Fruit fly (Drosophila melanogaster) whole organism, embryonic: ENCODE results near the gene CG14881.

Source experiments
- B-H1 ChIP-seq: fragments of 200-800 bp; sonication (Bioruptor generic); IDR thresholded peaks from 3 replicates; pipeline ENCODE4 v1.3.6; 2022; ENCODE audit warnings: missing biosample characterization, missing genetic modification characterization
- BtbVII ChIP-seq: fragments of 200-800 bp; sonication (Bioruptor generic); optimal IDR thresholded peaks from 3 replicates; lab custom pipeline; 2017; ENCODE audit warnings: missing biosample characterization, mild to moderate bottlenecking, missing genetic modification characterization
- Bteb2 ChIP-seq: fragments of 200-800 bp; sonication (Bioruptor generic); optimal IDR thresholded peaks from 2 replicates; lab custom pipeline; 2016; ENCODE audit warnings: missing biosample characterization, missing genetic modification characterization
- CG11695 ChIP-seq: fragments of 200-800 bp; sonication (Bioruptor generic); IDR thresholded peaks from 3 replicates; pipeline ENCODE4 v1.3.6; 2022; ENCODE audit warnings: missing biosample characterization, missing genetic modification characterization
- CG12219 ChIP-seq: fragments of 200-800 bp; sonication (Bioruptor generic); optimal IDR thresholded peaks from 3 replicates; lab custom pipeline; 2018; ENCODE audit warnings: missing biosample characterization, mild to moderate bottlenecking, missing genetic modification characterization
- CG12391 ChIP-seq: fragments of 200-800 bp; sonication (Bioruptor generic); optimal IDR thresholded peaks from 3 replicates; lab custom pipeline; 2018; ENCODE audit warnings: missing biosample characterization, mild to moderate bottlenecking, missing genetic modification characterization, moderate library complexity
- CG13296 ChIP-seq: fragments of 200-800 bp; sonication (Bioruptor generic); optimal IDR thresholded peaks from 3 replicates; lab custom pipeline; 2018; ENCODE audit warnings: missing biosample characterization, mild to moderate bottlenecking, missing genetic modification characterization
- CG13424 ChIP-seq: fragments of 200-800 bp; sonication (Bioruptor generic); optimal IDR thresholded peaks from 2 replicates; lab custom pipeline; 2019; ENCODE audit warnings: missing biosample characterization, mild to moderate bottlenecking, missing genetic modification characterization, moderate library complexity
- CG14710 ChIP-seq: fragments of 200-800 bp; sonication (Bioruptor generic); optimal IDR thresholded peaks from 3 replicates; lab custom pipeline; 2019; ENCODE audit warnings: missing biosample characterization, mild to moderate bottlenecking, missing genetic modification characterization, moderate library complexity
- CG14860 ChIP-seq: fragments of 200-800 bp; sonication (Bioruptor generic); IDR thresholded peaks from 3 replicates; pipeline ENCODE4 v1.3.6; 2022; ENCODE audit warnings: missing biosample characterization, missing genetic modification characterization; ENCODE audit not compliant: partially characterized antibody
- CG1529 ChIP-seq: fragments of 200-800 bp; sonication (Bioruptor generic); optimal IDR thresholded peaks from 3 replicates; lab custom pipeline; 2018; ENCODE audit warnings: missing biosample characterization, missing genetic modification characterization
- CG15696 ChIP-seq: fragments of 200-800 bp; sonication (Bioruptor generic); optimal IDR thresholded peaks from 2 replicates; lab custom pipeline; 2019; ENCODE audit warnings: missing biosample characterization, mild to moderate bottlenecking, missing genetic modification characterization, moderate library complexity
- CG1602 ChIP-seq: fragments of 200-800 bp; sonication (Bioruptor generic); optimal IDR thresholded peaks from 3 replicates; lab custom pipeline; 2016; ENCODE audit warnings: missing biosample characterization, missing genetic modification characterization
- CG1792 ChIP-seq: fragments of 200-800 bp; sonication (Bioruptor generic); optimal IDR thresholded peaks from 2 replicates; lab custom pipeline; 2016; ENCODE audit warnings: missing biosample characterization, missing genetic modification characterization
- CG2116 ChIP-seq: fragments of 200-800 bp; sonication (Bioruptor generic); optimal IDR thresholded peaks from 3 replicates; lab custom pipeline; 2018; ENCODE audit warnings: missing biosample characterization, mild to moderate bottlenecking, missing genetic modification characterization
- CG3281 ChIP-seq: fragments of 200-800 bp; sonication (Bioruptor generic); optimal IDR thresholded peaks from 3 replicates; lab custom pipeline; 2017; ENCODE audit warnings: missing biosample characterization, mild to moderate bottlenecking, missing genetic modification characterization
- CG4730 ChIP-seq: fragments of 200-800 bp; sonication (Bioruptor generic); IDR thresholded peaks from 2 replicates; pipeline ENCODE4 v1.3.6; 2022; ENCODE audit warnings: missing biosample characterization, missing genetic modification characterization
- CG5180 ChIP-seq: fragments of 200-800 bp; sonication (Bioruptor generic); optimal IDR thresholded peaks from 3 replicates; lab custom pipeline; 2017; ENCODE audit warnings: missing biosample characterization, missing genetic modification characterization, mild to moderate bottlenecking, moderate library complexity, missing genetic modification reagents
- CG5953 ChIP-seq: fragments of 200-800 bp; sonication (Bioruptor generic); IDR thresholded peaks from 2 replicates; pipeline ENCODE4 v1.3.6; 2022; ENCODE audit warnings: missing biosample characterization, missing genetic modification characterization
- CG6813 ChIP-seq: fragments of 200-800 bp; sonication (Bioruptor generic); optimal IDR thresholded peaks from 2 replicates; lab custom pipeline; 2017; ENCODE audit warnings: missing biosample characterization, missing genetic modification characterization, mild to moderate bottlenecking, moderate library complexity, missing genetic modification reagents
- CG7556 ChIP-seq: fragments of 200-800 bp; sonication (Bioruptor generic); optimal IDR thresholded peaks from 2 replicates; lab custom pipeline; 2017; ENCODE audit warnings: missing biosample characterization, mild to moderate bottlenecking, missing genetic modification characterization
- CG7928 ChIP-seq: fragments of 200-800 bp; sonication (Bioruptor generic); optimal IDR thresholded peaks from 2 replicates; lab custom pipeline; 2017; ENCODE audit warnings: missing biosample characterization, mild to moderate bottlenecking, missing genetic modification characterization
- CoRest ChIP-seq: fragments of 200-800 bp; sonication (Bioruptor generic); optimal IDR thresholded peaks from 3 replicates; lab custom pipeline; 2018; ENCODE audit warnings: missing biosample characterization, mild to moderate bottlenecking, missing genetic modification characterization, moderate library complexity
- Fer2 ChIP-seq: fragments of 200-800 bp; sonication (Bioruptor generic); optimal IDR thresholded peaks from 2 replicates; lab custom pipeline; 2018; ENCODE audit warnings: missing biosample characterization, mild to moderate bottlenecking, missing genetic modification characterization, moderate library complexity
- Fer3 ChIP-seq: fragments of 200-800 bp; sonication (Bioruptor generic); optimal IDR thresholded peaks from 2 replicates; lab custom pipeline; 2018; ENCODE audit warnings: missing biosample characterization, mild to moderate bottlenecking, missing genetic modification characterization, moderate library complexity
- HLH4C ChIP-seq: fragments of 200-800 bp; sonication (Bioruptor generic); IDR thresholded peaks from 3 replicates; pipeline ENCODE4 v1.3.6; 2022; ENCODE audit warnings: missing biosample characterization, missing genetic modification characterization; ENCODE audit not compliant: partially characterized antibody
- HmgZ ChIP-seq: fragments of 200-800 bp; sonication (Bioruptor generic); optimal IDR thresholded peaks from 2 replicates; lab custom pipeline; 2018; ENCODE audit warnings: missing biosample characterization, mild to moderate bottlenecking, missing genetic modification characterization
- Lim3 ChIP-seq: fragments of 200-800 bp; sonication (Bioruptor generic); IDR thresholded peaks from 2 replicates; pipeline ENCODE4 v1.3.6; 2022; ENCODE audit warnings: missing biosample characterization, missing genetic modification characterization
- Lpt ChIP-seq: fragments of >200 bp; optimal IDR thresholded peaks from 2 replicates; lab custom pipeline; 2018; ENCODE audit warnings: missing biosample characterization, missing genetic modification characterization
- MBD-R2 ChIP-seq: fragments of 200-800 bp; sonication (Bioruptor generic); IDR thresholded peaks from 2 replicates; pipeline ENCODE4 v1.3.6; 2022; ENCODE audit warnings: missing biosample characterization, missing genetic modification characterization
- MESR4 ChIP-seq: fragments of 200-800 bp; sonication (Bioruptor generic); optimal IDR thresholded peaks from 2 replicates; lab custom pipeline; 2018; ENCODE audit warnings: missing biosample characterization, mild to moderate bottlenecking, missing genetic modification characterization, moderate library complexity
- YL-1 ChIP-seq: fragments of 200-800 bp; sonication (Bioruptor generic); optimal IDR thresholded peaks from 3 replicates; lab custom pipeline; 2017; ENCODE audit warnings: missing biosample characterization, mild to moderate bottlenecking, missing genetic modification characterization
- ac ChIP-seq: fragments of 200-800 bp; sonication (Bioruptor generic); optimal IDR thresholded peaks from 3 replicates; lab custom pipeline; 2017; ENCODE audit warnings: missing biosample characterization, mild to moderate bottlenecking, missing genetic modification characterization
- az2 ChIP-seq: fragments of 200-800 bp; sonication (Bioruptor generic); optimal IDR thresholded peaks from 3 replicates; lab custom pipeline; 2016; ENCODE audit warnings: missing biosample characterization, missing genetic modification characterization
- ci ChIP-seq: fragments of 200-800 bp; sonication (Bioruptor generic); IDR thresholded peaks from 3 replicates; pipeline ENCODE4 v1.3.6; 2022; ENCODE audit warnings: missing biosample characterization, missing genetic modification characterization
- disco-r ChIP-seq: fragments of 200-800 bp; sonication (Bioruptor generic); optimal IDR thresholded peaks from 2 replicates; lab custom pipeline; 2016; ENCODE audit warnings: missing biosample characterization, missing genetic modification characterization
- dysf ChIP-seq: fragments of 200-800 bp; sonication (Bioruptor generic); IDR thresholded peaks from 3 replicates; pipeline ENCODE4 v1.3.6; 2022; ENCODE audit warnings: missing biosample characterization, missing genetic modification characterization
- fd96Cb ChIP-seq: fragments of 200-800 bp; sonication (Bioruptor generic); optimal IDR thresholded peaks from 2 replicates; lab custom pipeline; 2018; ENCODE audit warnings: missing biosample characterization, mild to moderate bottlenecking, missing genetic modification characterization, moderate library complexity
- gce ChIP-seq: fragments of 200-800 bp; sonication (Bioruptor generic); IDR thresholded peaks from 3 replicates; pipeline ENCODE4 v1.3.6; 2022; ENCODE audit warnings: missing biosample characterization, missing genetic modification characterization
- grn ChIP-seq: fragments of 200-800 bp; sonication (Bioruptor generic); optimal IDR thresholded peaks from 3 replicates; lab custom pipeline; 2017; ENCODE audit warnings: missing biosample characterization, missing genetic modification characterization
- hb ChIP-seq: fragments of 200-800 bp; sonication (Bioruptor generic); IDR thresholded peaks from 3 replicates; pipeline ENCODE4 v1.3.6; 2022; ENCODE audit warnings: missing biosample characterization, missing genetic modification characterization; ENCODE audit not compliant: partially characterized antibody
- lola ChIP-seq, 3 experiments: fragments of >200 bp in 2 of 3; fragments of 200-800 bp in 1 of 3; sonication (Bioruptor generic) in 1 of 3; optimal IDR thresholded peaks; 2 replicates each; lab custom pipeline; 2017 to 2019; ENCODE audit warnings: missing biosample characterization in 3 of 3, missing genetic modification characterization in 3 of 3, mild to moderate bottlenecking in 1 of 3, moderate library complexity in 1 of 3
- maf-S ChIP-seq: fragments of 200-800 bp; sonication (Bioruptor generic); optimal IDR thresholded peaks from 2 replicates; lab custom pipeline; 2016; ENCODE audit warnings: missing biosample characterization, missing genetic modification characterization
- mirr ChIP-seq: fragments of 200-800 bp; sonication (Bioruptor generic); optimal IDR thresholded peaks from 3 replicates; lab custom pipeline; 2018; ENCODE audit warnings: missing biosample characterization, mild to moderate bottlenecking, missing genetic modification characterization
- mld ChIP-seq: fragments of 200-800 bp; sonication (Bioruptor generic); IDR thresholded peaks from 3 replicates; pipeline ENCODE4 v1.3.6; 2022; ENCODE audit warnings: missing biosample characterization, missing genetic modification characterization; ENCODE audit not compliant: partially characterized antibody
- ranshi ChIP-seq: fragments of 200-800 bp; sonication (Bioruptor generic); IDR thresholded peaks from 2 replicates; pipeline ENCODE4 v1.3.6; 2022; ENCODE audit warnings: missing biosample characterization, missing genetic modification characterization
- row ChIP-seq: fragments of 200-800 bp; sonication (Bioruptor generic); IDR thresholded peaks from 3 replicates; pipeline ENCODE4 v1.3.6; 2022; ENCODE audit warnings: missing biosample characterization, missing genetic modification characterization
- schlank ChIP-seq: fragments of 200-800 bp; sonication (Bioruptor generic); optimal IDR thresholded peaks from 2 replicates; lab custom pipeline; 2018; ENCODE audit warnings: missing biosample characterization, mild to moderate bottlenecking, missing genetic modification characterization
- scrt ChIP-seq: fragments of 200-800 bp; sonication (Bioruptor generic); optimal IDR thresholded peaks from 2 replicates; lab custom pipeline; 2018; ENCODE audit warnings: missing biosample characterization, mild to moderate bottlenecking, missing genetic modification characterization, moderate library complexity
- zen ChIP-seq: fragments of 200-800 bp; sonication (Bioruptor generic); optimal IDR thresholded peaks from 3 replicates; lab custom pipeline; 2018; ENCODE audit warnings: missing biosample characterization, mild to moderate bottlenecking, missing genetic modification characterization, moderate library complexity

The CG14881 gene

DNA sequence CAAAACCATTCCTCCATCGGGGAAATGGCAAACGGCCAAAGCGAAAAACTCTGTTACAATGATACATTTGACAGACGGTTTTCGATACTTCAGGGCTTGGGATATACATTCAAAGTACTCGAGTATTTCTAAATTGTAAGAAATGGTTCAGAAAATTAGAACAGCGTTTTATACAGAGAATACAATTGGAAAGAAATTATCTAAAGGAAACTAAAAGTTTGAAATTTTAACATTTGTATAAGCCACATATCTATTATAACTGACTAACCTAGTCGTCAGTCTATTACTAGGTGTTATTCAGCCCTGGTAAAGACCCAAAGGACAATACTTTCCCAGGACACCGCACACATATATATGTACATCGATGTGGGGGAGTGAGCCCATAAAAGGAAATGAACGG is 41.8 kb downstream of the CG14881 start (continued):
- TF ChIP-seq lola (GFP tag; optimal IDR thresholded peaks at IDR 0.05; lab: Kevin White, UChicago) (peak in 1 of 3 experiments; percentile 11), CG6813 (GFP tag; lab: Kevin White, UChicago) (peak; percentile 15), zen (peak; percentile 10), BtbVII (peak; percentile 26), disco-r (no peak), dysf (GFP tag; lab: Robert Waterston, UW) (peak; percentile 22; the same call in 1 of the 3 replicates), az2 (GFP tag; lab: Kevin White, UChicago) (no peak), Lim3 (GFP tag; lab: Robert Waterston, UW) (no peak), CG7556 (GFP tag; lab: Kevin White, UChicago) (peak; percentile 61), schlank (tag; lab: Kevin White, UChicago) (no peak), CG5953 (GFP tag; lab: Robert Waterston, UW) (no peak), CG4730 (no peak), CG14710 (tag; lab: Kevin White, UChicago) (peak; percentile 8), row (GFP tag; lab: Robert Waterston, UW) (peak; percentile 54; the same call in 2 of the 3 replicates), YL-1 (GFP tag; lab: Kevin White, UChicago) (no peak), CG13424 (tag; lab: Kevin White, UChicago) (peak; percentile 59), hb (GFP tag; lab: Robert Waterston, UW) (no peak), Lpt (no peak), CG14860 (GFP tag; lab: Robert Waterston, UW) (no peak), gce (no peak), CG7928 (GFP tag; lab: Kevin White, UChicago) (peak; percentile 71), CG12391 (peak; percentile 40), fd96Cb (tag; lab: Kevin White, UChicago) (no peak), Bteb2 (no peak), CG1529 (no peak), MBD-R2 (GFP tag; lab: Robert Waterston, UW) (no peak), maf-S (GFP tag; lab: Kevin White, UChicago) (no peak), CG11695 (GFP tag; lab: Robert Waterston, UW) (0 out of 3 replicates have a peak, but pooled peaks have one; percentile 16), mirr (GFP tag; lab: Kevin White, UChicago) (peak; percentile 17), HLH4C (no peak), scrt (GFP tag; lab: Kevin White, UChicago) (peak; percentile 55), CG3281 (GFP tag; lab: Kevin White, UChicago) (peak; percentile 55), Fer2 (tag; lab: Kevin White, UChicago) (peak; percentile 24), grn (no peak), ranshi (no peak), ac (GFP tag; lab: Kevin White, UChicago) (no peak), CG15696 (tag; lab: Kevin White, UChicago) (peak; percentile 58), B-H1 (GFP tag; lab: Robert Waterston, UW) (no peak), mld (GFP tag; lab: Robert Waterston, UW) (no peak), CG12219 (GFP tag; lab: Kevin White, UChicago) (peak; percentile 11), ci (no peak), CG13296 (GFP tag; lab: Kevin White, UChicago) (peak; percentile 47), CG5180 (GFP tag; lab: Kevin White, UChicago) (peak; percentile 11), Fer3 (tag; lab: Kevin White, UChicago) (peak; percentile 43), MESR4 (GFP tag; lab: Kevin White, UChicago) (no peak), CG1602 (GFP tag; lab: Kevin White, UChicago) (no peak), CG1792 (GFP tag; lab: Kevin White, UChicago) (no peak), CG2116 (no peak), HmgZ (peak; percentile 8), CoRest (tag; lab: Kevin White, UChicago) (peak; percentile 52)
